Fruit fly (Drosophila melanogaster): ENCODE measurements around the gene Vm34Ca.

The Vm34Ca gene

dm6 chr2L:13414525-13415481 is 3.4 kb upstream of the Vm34Ca start, which contains the start of the genes CG16956, CG42784 and CG43850:
TSS of gene CG16956 (minus strand) at chr2L:13414575.
TSS of gene CG42784 (plus strand) at chr2L:13415431.
TSS of gene CG43850 (plus strand) at chr2L:13415431.
- TF ChIP-seq Jra (GFP tag; optimal IDR thresholded peaks at IDR 0.05) = no peak
- TF ChIP-seq Vsx2 (GFP tag; optimal IDR thresholded peaks at IDR 0.05; ENCODE audit: partially characterized antibody) = peak; percentile 7

dm6 chr2L:13412219-13412618 is 788 bp upstream of the Vm34Ca start, which contains the start of gene Flad2:
TSS of gene Flad2 (plus strand) at chr2L:13412519.
- no peak for TF ChIP-seq woc (GFP tag; optimal IDR thresholded peaks at IDR 0.05)
- no peak for TF ChIP-seq br (GFP tag; optimal IDR thresholded peaks at IDR 0.05)
- no peak for TF ChIP-seq Sp1 (GFP tag; optimal IDR thresholded peaks at IDR 0.05)
- TF ChIP-seq Vsx2 (GFP tag; optimal IDR thresholded peaks at IDR 0.05; ENCODE audit: partially characterized antibody) = no peak
- no peak for TF ChIP-seq tai (GFP tag; optimal IDR thresholded peaks at IDR 0.05)
- no peak for TF ChIP-seq Dfd (GFP tag; optimal IDR thresholded peaks at IDR 0.05)
- no peak for TF ChIP-seq Hr78 (GFP tag; optimal IDR thresholded peaks at IDR 0.05)
- no peak for TF ChIP-seq sage (GFP tag; optimal IDR thresholded peaks at IDR 0.05)
- TF ChIP-seq psq (GFP tag; optimal IDR thresholded peaks at IDR 0.05) = no peak
- TF ChIP-seq dl (GFP tag; optimal IDR thresholded peaks at IDR 0.05; ENCODE audit: insufficient read depth in 1 of 2, partially characterized antibody in 2 of 2) = no peak
- no peak for TF ChIP-seq Myc (optimal IDR thresholded peaks at IDR 0.05)
- TF ChIP-seq usp (GFP tag; optimal IDR thresholded peaks at IDR 0.05) = no peak

- TF ChIP-seq fru (GFP tag; optimal IDR thresholded peaks at IDR 0.05) (no peak), br (GFP tag; optimal IDR thresholded peaks at IDR 0.05) (no peak), sage (GFP tag; optimal IDR thresholded peaks at IDR 0.05) (no peak), Mio (GFP tag; optimal IDR thresholded peaks at IDR 0.05) (no peak), woc (GFP tag; optimal IDR thresholded peaks at IDR 0.05) (no peak), Hr83 (GFP tag; optimal IDR thresholded peaks at IDR 0.05; ENCODE audit: poor library complexity, severe bottlenecking) (no peak), lola (GFP tag; optimal IDR thresholded peaks at IDR 0.05) (no peak), usp (GFP tag; optimal IDR thresholded peaks at IDR 0.05) (no peak), Hnf4 (GFP tag; optimal IDR thresholded peaks at IDR 0.05) (no peak), brk (GFP tag; optimal IDR thresholded peaks at IDR 0.05) (no peak), Jra (GFP tag; optimal IDR thresholded peaks at IDR 0.05) (no peak), foxo (GFP tag; optimal IDR thresholded peaks at IDR 0.05) (no peak), OdsH (GFP tag; optimal IDR thresholded peaks at IDR 0.05) (no peak), dl (GFP tag; optimal IDR thresholded peaks at IDR 0.05; ENCODE audit: insufficient read depth in 1 of 2, partially characterized antibody in 2 of 2) (no peak), Sp1 (GFP tag; optimal IDR thresholded peaks at IDR 0.05) (no peak), Myc (optimal IDR thresholded peaks at IDR 0.05) (no peak), CG9705 (GFP tag; optimal IDR thresholded peaks at IDR 0.05) (no peak), Dif (GFP tag; optimal IDR thresholded peaks at IDR 0.05; ENCODE audit: partially characterized antibody) (no peak), Dfd (GFP tag; optimal IDR thresholded peaks at IDR 0.05) (no peak)
Observed at dm6 chr2L:13399565-13399964, 11.9 kb downstream of the Vm34Ca start.

dm6 chr2L:13398614-13399161 is 12.7 kb downstream of the Vm34Ca start, which contains the start of the genes CG10859 and CG7110:
TSS of gene CG10859 (minus strand) at chr2L:13398664.
TSS of gene CG7110 (plus strand) at chr2L:13398991.
- no peak for TF ChIP-seq Mio (GFP tag; optimal IDR thresholded peaks at IDR 0.05)
- TF ChIP-seq foxo (GFP tag; optimal IDR thresholded peaks at IDR 0.05) = peak in 1 of 2 experiments; percentile 0
- TF ChIP-seq HLH106 (tag; optimal IDR thresholded peaks at IDR 0.05) = peak; percentile 20
- TF ChIP-seq CG9705 (GFP tag; optimal IDR thresholded peaks at IDR 0.05) = peak; percentile 42
- TF ChIP-seq Sp1 (GFP tag; optimal IDR thresholded peaks at IDR 0.05) = peak; percentile 62
- peak; percentile 48 for TF ChIP-seq sage (GFP tag; optimal IDR thresholded peaks at IDR 0.05)
- TF ChIP-seq N (GFP tag; optimal IDR thresholded peaks at IDR 0.05) = no peak
- no peak for TF ChIP-seq Hr78 (GFP tag; optimal IDR thresholded peaks at IDR 0.05)
- TF ChIP-seq dmrt93B (GFP tag; optimal IDR thresholded peaks at IDR 0.05) = peak; percentile 31
- TF ChIP-seq jim (GFP tag; optimal IDR thresholded peaks at IDR 0.05) = no peak
- TF ChIP-seq pan (optimal IDR thresholded peaks at IDR 0.05) = no peak
- peak; percentile 21 for TF ChIP-seq Myc (optimal IDR thresholded peaks at IDR 0.05)
- TF ChIP-seq rgr (GFP tag; optimal IDR thresholded peaks at IDR 0.05) = peak; percentile 38
- no peak for TF ChIP-seq Rel (GFP tag; optimal IDR thresholded peaks at IDR 0.05)
- TF ChIP-seq Rel (tag; optimal IDR thresholded peaks at IDR 0.05) = no peak
- no peak for TF ChIP-seq psq (GFP tag; optimal IDR thresholded peaks at IDR 0.05)
- TF ChIP-seq dsf (GFP tag; optimal IDR thresholded peaks at IDR 0.05; ENCODE audit: borderline replicate concordance) = no peak
- TF ChIP-seq h (GFP tag; optimal IDR thresholded peaks at IDR 0.05) = peak; percentile 21

All from whole organism, wandering third instar larva.